Worm (Caenorhabditis elegans): Measurements from ENCODE around the gene set-12.

The set-12 gene

DNA sequence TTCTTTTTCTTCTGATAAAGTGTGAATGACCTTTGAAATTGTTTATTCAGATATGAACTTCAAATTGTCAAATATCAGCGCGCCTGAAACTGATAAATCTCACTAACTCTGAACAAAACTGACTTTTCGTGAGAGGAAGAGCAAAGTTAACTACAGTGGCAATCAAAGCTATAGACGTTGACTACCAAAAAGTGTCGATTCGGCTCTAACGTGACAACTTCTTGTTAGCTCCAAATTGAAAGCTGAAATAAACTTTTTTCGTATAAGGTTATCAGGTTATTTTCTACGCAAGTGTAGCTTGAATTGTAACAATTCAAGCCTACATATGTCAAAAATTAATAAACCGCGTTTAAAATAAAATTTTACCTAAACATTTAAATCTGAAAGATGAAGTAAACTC is 9.7 kb downstream of the set-12 start:
- no peak for TF ChIP-seq him-1 (tag; optimal IDR thresholded peaks at IDR 0.05)
- no peak for TF ChIP-seq W03F9.2 (tag; optimal IDR thresholded peaks at IDR 0.05)
- TF ChIP-seq dao-5 (tag; optimal IDR thresholded peaks at IDR 0.05) = no peak

DNA sequence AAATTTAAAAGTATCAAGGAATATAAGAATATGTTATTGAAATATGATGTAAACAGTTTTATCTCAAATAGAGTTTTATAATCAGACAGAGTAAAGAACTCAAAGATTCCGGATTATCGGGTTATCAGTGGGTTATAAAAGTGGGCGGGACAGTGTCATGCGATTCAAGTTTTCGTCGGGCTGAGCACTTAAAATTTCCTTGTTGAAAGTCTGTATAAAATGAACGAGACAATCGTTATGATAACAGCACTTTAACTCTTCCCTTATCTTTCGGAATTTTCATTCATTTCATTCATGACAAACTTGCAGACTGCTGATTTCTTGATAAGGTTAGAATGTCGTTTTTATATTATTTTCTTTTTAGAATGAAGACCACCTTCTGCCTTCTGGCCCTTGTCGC is 10.5 kb downstream of the set-12 start, which contains the start of gene spp-14:
spp-14 (plus strand) TSS at position 365 of the 400 bp plus-strand sequence.
- peak; percentile 13 for TF ChIP-seq dao-5 (tag; optimal IDR thresholded peaks at IDR 0.05)
- no peak for TF ChIP-seq W03F9.2 (tag; optimal IDR thresholded peaks at IDR 0.05)
- TF ChIP-seq him-1 (tag; optimal IDR thresholded peaks at IDR 0.05) = no peak

DNA sequence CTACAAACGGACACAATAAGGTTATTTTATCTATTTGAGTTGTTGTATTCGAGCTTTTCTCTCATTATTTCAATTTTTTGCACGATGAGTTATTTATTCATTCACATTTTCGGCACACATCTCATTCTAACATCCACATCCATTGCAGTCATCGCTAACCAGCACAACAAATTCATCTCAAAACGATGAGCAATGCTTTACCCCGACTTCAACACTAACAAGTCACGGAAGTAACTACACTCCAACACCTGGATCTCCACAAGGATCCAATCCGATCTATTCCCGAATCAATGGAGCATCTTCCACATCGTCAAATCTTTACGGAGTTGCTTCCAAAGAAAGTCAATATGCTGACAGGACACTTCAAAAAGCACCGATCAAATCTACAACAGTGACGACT is 12.0 kb downstream of the set-12 start:
- TF ChIP-seq W03F9.2 (tag; optimal IDR thresholded peaks at IDR 0.05) = no peak
- no peak for TF ChIP-seq dao-5 (tag; optimal IDR thresholded peaks at IDR 0.05)
- TF ChIP-seq him-1 (tag; optimal IDR thresholded peaks at IDR 0.05) = no peak

DNA sequence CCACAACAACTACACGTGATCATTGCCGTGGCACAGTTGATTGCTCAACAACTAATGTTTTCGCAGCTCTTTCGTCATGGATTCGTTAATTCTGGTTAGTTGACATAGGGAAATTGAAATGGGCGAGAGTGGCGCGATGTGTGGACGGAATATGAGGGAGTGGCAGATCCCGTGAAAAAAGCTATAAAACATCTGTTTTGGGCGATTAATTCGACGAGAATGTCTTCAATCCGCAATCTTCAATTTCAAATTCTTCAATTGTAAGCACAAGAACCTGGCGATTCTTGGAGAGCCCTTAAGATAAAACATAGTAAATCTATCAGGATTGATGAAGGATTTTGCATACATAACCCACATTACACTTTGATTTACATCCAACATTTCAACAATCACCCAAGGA is 15.5 kb downstream of the set-12 start:
- TF ChIP-seq dao-5 (tag; optimal IDR thresholded peaks at IDR 0.05) = no peak
- no peak for TF ChIP-seq W03F9.2 (tag; optimal IDR thresholded peaks at IDR 0.05)
- TF ChIP-seq him-1 (tag; optimal IDR thresholded peaks at IDR 0.05) = no peak

DNA sequence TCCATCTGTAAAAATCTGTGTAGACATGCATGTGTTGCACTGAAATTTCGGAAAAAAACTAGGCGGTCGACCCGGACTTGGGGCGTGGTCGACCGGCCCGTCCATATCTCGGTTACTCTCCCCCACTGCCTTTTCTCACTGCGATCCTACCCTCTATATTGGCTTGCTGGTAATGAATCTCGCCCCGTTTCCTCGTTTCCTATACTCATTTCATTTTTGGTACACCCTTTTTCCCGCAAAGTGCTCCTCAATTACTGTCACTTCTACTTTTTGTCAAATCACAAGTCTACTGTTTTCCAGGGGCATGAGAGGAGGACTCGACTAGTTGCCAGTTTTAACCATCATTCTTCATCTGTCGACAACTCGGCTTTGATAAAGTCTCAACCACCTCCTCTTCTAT is 17.1 kb downstream of the set-12 start, which contains the start of gene K09F5.6:
K09F5.6 (plus strand) TSS at position 301 of the 400 bp plus-strand sequence.
- TF ChIP-seq W03F9.2 (tag; optimal IDR thresholded peaks at IDR 0.05) (no peak), dao-5 (tag; optimal IDR thresholded peaks at IDR 0.05) (no peak), him-1 (tag; optimal IDR thresholded peaks at IDR 0.05) (no peak)

DNA sequence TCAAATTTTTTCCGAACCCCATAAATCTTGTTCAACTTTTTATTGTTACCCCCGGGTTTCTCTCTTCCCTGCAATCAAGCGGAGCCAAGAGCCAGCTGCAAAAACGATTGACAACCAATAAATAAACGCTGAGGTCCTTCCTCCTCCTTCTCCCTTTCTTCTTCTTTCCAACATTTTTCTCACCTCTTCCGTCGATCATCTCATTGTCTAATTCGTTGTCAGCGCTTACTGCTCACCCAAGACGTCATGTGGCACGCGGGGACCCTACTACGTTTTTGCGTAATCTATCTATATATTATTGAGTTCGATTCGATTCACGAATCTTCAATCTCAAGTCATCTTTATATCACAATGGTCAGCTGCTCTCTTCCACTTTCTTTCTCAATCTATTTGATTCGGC is 20.6 kb downstream of the set-12 start:
- no peak for TF ChIP-seq him-1 (tag; optimal IDR thresholded peaks at IDR 0.05)
- TF ChIP-seq dao-5 (tag; optimal IDR thresholded peaks at IDR 0.05) = no peak
- no peak for TF ChIP-seq W03F9.2 (tag; optimal IDR thresholded peaks at IDR 0.05)

DNA sequence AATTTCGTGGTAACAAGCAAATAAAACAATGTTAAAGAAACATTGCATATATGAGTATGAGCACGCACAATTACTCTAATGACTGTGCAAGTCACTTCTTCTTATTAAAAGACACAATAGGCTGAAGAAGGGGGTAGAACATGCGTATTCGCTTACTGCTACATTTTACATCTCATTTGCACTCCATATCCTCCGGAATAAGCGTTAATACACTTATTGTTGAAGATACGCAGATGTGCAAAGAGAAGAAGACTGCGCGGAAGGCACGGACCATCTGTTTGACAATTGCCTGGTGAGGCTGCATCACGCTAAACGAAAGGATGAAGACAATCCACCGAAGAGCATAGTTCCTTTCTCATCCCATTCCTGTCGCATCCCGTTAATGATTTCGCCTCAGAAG is 23.2 kb downstream of the set-12 start:
- TF ChIP-seq dao-5 (tag; optimal IDR thresholded peaks at IDR 0.05) (no peak), him-1 (tag; optimal IDR thresholded peaks at IDR 0.05) (no peak), W03F9.2 (tag; optimal IDR thresholded peaks at IDR 0.05) (no peak)

DNA sequence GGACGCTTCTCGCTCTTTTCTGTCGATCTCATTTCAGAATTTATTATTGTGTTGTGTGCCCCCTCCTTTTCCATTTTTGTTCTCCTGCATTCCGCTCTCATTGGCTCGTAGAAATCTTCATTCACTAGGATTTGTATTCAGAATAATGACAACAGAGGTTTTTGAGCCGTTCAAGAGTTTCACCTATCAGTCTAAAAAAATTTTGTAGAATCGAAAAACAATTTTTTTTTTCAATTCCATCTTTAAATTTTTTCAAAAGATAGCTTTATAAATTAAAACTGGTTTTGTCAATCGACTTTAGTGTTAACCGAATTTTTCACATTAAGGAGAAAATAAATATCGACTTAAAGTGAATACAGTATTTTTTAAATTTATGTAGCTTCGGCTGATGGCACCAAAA is 25.4 kb downstream of the set-12 start, which contains the start of gene K09F5.4:
K09F5.4 (minus strand) TSS at position 101 of the 400 bp plus-strand sequence.
- TF ChIP-seq him-1 (tag; optimal IDR thresholded peaks at IDR 0.05) (no peak), W03F9.2 (tag; optimal IDR thresholded peaks at IDR 0.05) (no peak), dao-5 (tag; optimal IDR thresholded peaks at IDR 0.05) (no peak)

DNA sequence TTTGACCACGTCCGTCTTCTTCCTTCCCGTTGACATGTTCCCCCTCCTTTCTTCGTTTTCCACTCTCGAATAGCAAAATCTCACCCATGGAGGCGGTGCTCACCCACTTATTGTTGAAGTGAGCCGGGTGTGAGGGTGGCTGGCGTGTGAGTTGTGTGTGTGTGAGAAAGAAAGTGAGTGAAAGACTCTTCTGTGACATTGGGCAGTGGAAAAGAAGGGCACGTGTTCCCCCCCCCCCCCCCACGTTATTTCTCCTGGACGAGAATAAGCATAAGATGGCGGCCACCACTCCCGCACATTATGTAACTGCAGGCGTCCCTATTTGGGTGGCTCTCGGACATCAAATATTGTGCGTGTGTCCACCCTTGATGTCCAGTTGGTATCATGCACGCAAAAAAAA is 25.9 kb downstream of the set-12 start:
- TF ChIP-seq him-1 (tag; optimal IDR thresholded peaks at IDR 0.05) = no peak
- no peak for TF ChIP-seq W03F9.2 (tag; optimal IDR thresholded peaks at IDR 0.05)
- no peak for TF ChIP-seq dao-5 (tag; optimal IDR thresholded peaks at IDR 0.05)

DNA sequence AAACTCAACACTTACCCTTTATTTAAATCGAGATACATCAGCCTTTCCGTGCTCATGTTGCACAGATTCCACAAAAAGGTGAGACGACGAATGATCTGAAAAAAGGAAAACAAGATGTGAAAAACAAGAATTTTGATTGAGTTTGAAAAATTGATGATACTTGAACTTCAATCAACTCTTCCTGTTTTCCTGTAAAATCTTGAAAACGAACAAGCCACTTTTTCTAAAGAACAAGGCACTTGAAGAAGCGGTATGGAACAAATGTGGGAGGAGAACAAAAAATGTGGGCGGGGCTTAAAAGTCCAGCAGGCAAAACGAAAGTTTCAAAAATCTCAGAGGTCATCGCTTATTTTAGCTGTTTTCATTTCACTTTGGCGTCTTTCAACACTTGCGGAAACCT is 29.0 kb downstream of the set-12 start, which contains the start of gene kvs-1:
kvs-1 (minus strand) TSS at position 101 of the 400 bp plus-strand sequence.
- TF ChIP-seq W03F9.2 (tag; optimal IDR thresholded peaks at IDR 0.05) (no peak), dao-5 (tag; optimal IDR thresholded peaks at IDR 0.05) (no peak), him-1 (tag; optimal IDR thresholded peaks at IDR 0.05) (no peak)

DNA sequence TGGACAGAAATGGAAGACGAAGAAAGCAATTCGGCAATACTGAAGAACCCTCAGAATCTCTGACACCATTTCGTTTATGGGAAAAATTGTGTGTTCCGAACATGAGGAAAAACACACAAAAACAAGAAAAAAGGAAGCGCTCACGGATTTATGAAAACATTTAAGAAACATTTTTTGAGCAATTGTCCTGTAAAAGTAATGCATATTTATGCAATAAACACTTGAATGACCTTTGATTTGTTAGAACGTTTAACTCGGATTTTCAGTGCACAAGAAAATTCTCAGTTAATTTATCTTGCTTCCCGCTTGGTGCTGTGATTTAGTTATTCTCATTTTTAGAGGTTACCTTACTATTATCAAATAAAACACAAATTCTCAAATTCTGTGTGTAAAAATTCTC is 32.2 kb downstream of the set-12 start:
- no peak for TF ChIP-seq W03F9.2 (tag; optimal IDR thresholded peaks at IDR 0.05)
- no peak for TF ChIP-seq dao-5 (tag; optimal IDR thresholded peaks at IDR 0.05)
- TF ChIP-seq him-1 (tag; optimal IDR thresholded peaks at IDR 0.05) = no peak

DNA sequence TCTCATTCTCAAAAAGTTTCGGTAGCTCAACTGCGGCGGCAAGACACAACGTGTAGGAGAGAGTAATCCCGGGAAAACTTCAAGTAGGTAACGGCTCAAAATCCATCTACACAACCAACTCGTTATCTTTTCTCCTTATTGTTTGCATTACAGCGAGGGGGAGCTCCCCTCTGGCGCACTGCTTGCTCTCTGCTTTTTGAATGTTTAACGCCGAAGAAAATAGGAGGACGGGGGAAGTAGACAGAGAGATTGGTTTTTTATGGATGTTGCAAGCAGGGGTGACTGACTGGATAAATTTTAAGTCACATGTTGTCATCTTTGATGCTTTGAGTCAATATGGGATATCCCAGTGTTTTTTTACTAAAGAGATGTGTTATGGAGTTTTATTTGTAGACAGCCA is 46.5 kb downstream of the set-12 start:
- TF ChIP-seq him-1 (tag; optimal IDR thresholded peaks at IDR 0.05) (peak; percentile 41), dao-5 (tag; optimal IDR thresholded peaks at IDR 0.05) (no peak), W03F9.2 (tag; optimal IDR thresholded peaks at IDR 0.05) (no peak)

DNA sequence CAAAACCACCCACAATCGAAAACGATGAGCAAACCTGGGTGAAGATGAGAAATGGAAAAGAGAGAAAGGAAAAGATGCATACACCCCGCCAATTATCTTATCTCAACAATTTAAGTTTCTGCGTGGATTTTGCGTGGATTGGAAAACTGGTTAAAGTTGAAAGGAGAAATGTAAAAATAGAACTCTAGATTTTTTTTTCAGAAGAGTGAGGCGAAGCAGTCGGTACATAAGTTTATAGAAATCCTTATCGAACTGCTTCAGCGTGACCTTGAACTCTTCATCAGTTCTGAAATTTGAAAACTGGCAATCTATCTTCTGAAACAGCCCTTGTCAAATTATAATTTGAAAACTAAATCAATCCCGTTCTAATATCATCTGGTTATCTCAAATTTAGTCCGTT is 47.0 kb downstream of the set-12 start, which contains the start of gene clik-2:
clik-2 (minus strand) TSS at position 101 of the 400 bp plus-strand sequence.
- TF ChIP-seq W03F9.2 (tag; optimal IDR thresholded peaks at IDR 0.05) (no peak), dao-5 (tag; optimal IDR thresholded peaks at IDR 0.05) (no peak), him-1 (tag; optimal IDR thresholded peaks at IDR 0.05) (no peak)
